Fruit fly (Drosophila melanogaster): Measurements from ENCODE around the gene CG34250.

DNA sequence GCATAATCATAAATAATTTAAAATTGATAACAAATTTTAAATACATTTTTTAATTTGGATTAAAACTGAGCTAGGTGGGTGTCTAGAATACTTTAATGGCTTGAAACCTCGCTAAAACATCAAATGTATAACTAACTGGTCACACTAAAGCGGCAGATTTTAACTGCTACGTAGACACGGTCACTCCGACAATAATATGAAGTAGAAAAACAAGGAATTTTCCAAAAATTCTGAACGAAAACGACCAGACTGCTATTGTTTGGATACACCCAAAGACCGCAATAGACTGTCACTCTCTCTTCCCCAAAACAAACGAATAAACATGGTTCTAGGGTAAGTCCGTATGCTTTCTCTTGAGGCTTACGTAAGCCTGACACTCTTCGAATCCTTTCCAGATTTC is 10.2 kb upstream of the CG34250 start, which contains the start of gene QIL1:
- TF ChIP-seq psq (optimal IDR thresholded peaks at IDR 0.05) (no peak), pan (optimal IDR thresholded peaks at IDR 0.05) (no peak), usp (GFP tag; optimal IDR thresholded peaks at IDR 0.05) (no peak)
